Fruit fly (Drosophila melanogaster) whole organism, embryonic: Measurements from ENCODE around the gene mAcon1.

Experiments
- Blimp-1 ChIP-seq: fragments of 200-800 bp; sonication (Bioruptor generic); optimal IDR thresholded peaks from 3 replicates; lab custom pipeline; 2018; ENCODE audit warnings: missing biosample characterization, missing genetic modification characterization, mild to moderate bottlenecking, moderate library complexity, missing genetic modification reagents
- CG10274 ChIP-seq: fragments of 200-800 bp; sonication (Bioruptor generic); optimal IDR thresholded peaks from 3 replicates; lab custom pipeline; 2017; ENCODE audit warnings: missing biosample characterization, mild to moderate bottlenecking, missing genetic modification characterization
- CG10979 ChIP-seq: fragments of 200-800 bp; sonication (Bioruptor generic); optimal IDR thresholded peaks from 2 replicates; lab custom pipeline; 2018; ENCODE audit warnings: missing biosample characterization, mild to moderate bottlenecking, missing genetic modification characterization, moderate library complexity
- CG11093 ChIP-seq: fragments of 200-800 bp; sonication (Bioruptor generic); IDR thresholded peaks from 3 replicates; pipeline ENCODE4 v1.3.6; 2022; ENCODE audit warnings: missing biosample characterization, missing genetic modification characterization
- CG11560 ChIP-seq: fragments of 200-800 bp; sonication (Bioruptor generic); IDR thresholded peaks from 3 replicates; pipeline ENCODE4 v1.3.6; 2022; ENCODE audit warnings: missing biosample characterization, missing genetic modification characterization
- CG11696 ChIP-seq: fragments of 200-800 bp; sonication (Bioruptor generic); IDR thresholded peaks from 2 replicates; pipeline ENCODE4 v1.3.6; 2022; ENCODE audit warnings: missing biosample characterization, missing genetic modification characterization
- CG12219 ChIP-seq: fragments of 200-800 bp; sonication (Bioruptor generic); optimal IDR thresholded peaks from 3 replicates; lab custom pipeline; 2018; ENCODE audit warnings: missing biosample characterization, mild to moderate bottlenecking, missing genetic modification characterization
- CG13287 ChIP-seq: fragments of 200-800 bp; sonication (Bioruptor generic); IDR thresholded peaks from 2 replicates; pipeline ENCODE4 v1.3.6; 2022; ENCODE audit warnings: missing biosample characterization, missing genetic modification characterization; ENCODE audit not compliant: partially characterized antibody
- CG15479 ChIP-seq: fragments of 200-800 bp; sonication (Bioruptor generic); optimal IDR thresholded peaks from 3 replicates; lab custom pipeline; 2019; ENCODE audit warnings: missing biosample characterization, mild to moderate bottlenecking, missing genetic modification characterization, moderate library complexity
- CG15696 ChIP-seq: fragments of 200-800 bp; sonication (Bioruptor generic); optimal IDR thresholded peaks from 2 replicates; lab custom pipeline; 2019; ENCODE audit warnings: missing biosample characterization, mild to moderate bottlenecking, missing genetic modification characterization, moderate library complexity
- CG1647 ChIP-seq: fragments of 200-800 bp; sonication (Bioruptor generic); optimal IDR thresholded peaks from 3 replicates; lab custom pipeline; 2016; ENCODE audit warnings: missing biosample characterization, missing genetic modification characterization
- CG17328 ChIP-seq: fragments of 200-800 bp; sonication (Bioruptor generic); IDR thresholded peaks from 2 replicates; pipeline ENCODE4 v1.3.6; 2022; ENCODE audit warnings: missing biosample characterization, missing genetic modification characterization
- CG17912 ChIP-seq: fragments of 200-800 bp; sonication (Bioruptor generic); optimal IDR thresholded peaks from 2 replicates; lab custom pipeline; 2018; ENCODE audit warnings: missing biosample characterization, mild to moderate bottlenecking, missing genetic modification characterization
- CG1792 ChIP-seq: fragments of 200-800 bp; sonication (Bioruptor generic); optimal IDR thresholded peaks from 2 replicates; lab custom pipeline; 2016; ENCODE audit warnings: missing biosample characterization, missing genetic modification characterization
- CG2116 ChIP-seq: fragments of 200-800 bp; sonication (Bioruptor generic); optimal IDR thresholded peaks from 3 replicates; lab custom pipeline; 2018; ENCODE audit warnings: missing biosample characterization, mild to moderate bottlenecking, missing genetic modification characterization
- CG33213 ChIP-seq: fragments of 200-800 bp; sonication (Bioruptor generic); optimal IDR thresholded peaks from 3 replicates; lab custom pipeline; 2016; ENCODE audit warnings: missing biosample characterization, missing genetic modification characterization
- CG6791 ChIP-seq: fragments of 200-800 bp; sonication (Bioruptor generic); IDR thresholded peaks from 3 replicates; pipeline ENCODE4 v1.3.6; 2022; ENCODE audit warnings: missing biosample characterization, missing genetic modification characterization; ENCODE audit not compliant: partially characterized antibody
- CG6813 ChIP-seq: fragments of 200-800 bp; sonication (Bioruptor generic); optimal IDR thresholded peaks from 2 replicates; lab custom pipeline; 2017; ENCODE audit warnings: missing biosample characterization, missing genetic modification characterization, mild to moderate bottlenecking, moderate library complexity, missing genetic modification reagents
- CG8290 ChIP-seq, 3 experiments: fragments of 200-800 bp; sonication (Bioruptor generic); optimal IDR thresholded peaks; 2 replicates each; lab custom pipeline; 2016 to 2019; ENCODE audit warnings: missing biosample characterization in 3 of 3, missing genetic modification characterization in 3 of 3, mild to moderate bottlenecking in 2 of 3, moderate library complexity in 1 of 3
- CG8924 ChIP-seq: fragments of 200-800 bp; optimal IDR thresholded peaks from 3 replicates; lab custom pipeline; 2019; ENCODE audit warnings: missing biosample characterization, mild to moderate bottlenecking, missing genetic modification characterization, moderate library complexity
- CG9437 ChIP-seq: fragments of 200-800 bp; sonication (Bioruptor generic); optimal IDR thresholded peaks from 2 replicates; lab custom pipeline; 2018; ENCODE audit warnings: missing biosample characterization, mild to moderate bottlenecking, missing genetic modification characterization
- CG9876 ChIP-seq: fragments of 200-800 bp; sonication (Bioruptor generic); optimal IDR thresholded peaks from 2 replicates; lab custom pipeline; 2016; ENCODE audit warnings: missing biosample characterization, missing genetic modification characterization
- CHES-1-like ChIP-seq: fragments of 200-800 bp; sonication (Bioruptor generic); optimal IDR thresholded peaks from 2 replicates; lab custom pipeline; 2016; ENCODE audit warnings: missing biosample characterization, missing genetic modification characterization
- CTCF ChIP-seq: fragments of 200-800 bp; sonication (Bioruptor generic); optimal IDR thresholded peaks from 2 replicates; lab custom pipeline; 2017; ENCODE audit warnings: missing biosample characterization, mild to moderate bottlenecking, missing genetic modification characterization, moderate library complexity
- CrebB ChIP-seq: fragments of 200-800 bp; sonication (Bioruptor generic); optimal IDR thresholded peaks from 3 replicates; lab custom pipeline; 2018; ENCODE audit warnings: missing biosample characterization, mild to moderate bottlenecking, missing genetic modification characterization
- Dek ChIP-seq: fragments of 200-800 bp; sonication (Bioruptor generic); optimal IDR thresholded peaks from 3 replicates; lab custom pipeline; 2019; ENCODE audit warnings: missing biosample characterization, mild to moderate bottlenecking, missing genetic modification characterization, moderate library complexity
- Dip2 ChIP-seq: fragments of 200-800 bp; sonication (Bioruptor generic); IDR thresholded peaks from 2 replicates; pipeline ENCODE4 v1.3.6; 2022; ENCODE audit warnings: missing biosample characterization, missing genetic modification characterization
- Fer3 ChIP-seq: fragments of 200-800 bp; sonication (Bioruptor generic); optimal IDR thresholded peaks from 2 replicates; lab custom pipeline; 2018; ENCODE audit warnings: missing biosample characterization, mild to moderate bottlenecking, missing genetic modification characterization, moderate library complexity
- HHEX ChIP-seq: fragments of 200-800 bp; sonication (Bioruptor generic); optimal IDR thresholded peaks from 3 replicates; lab custom pipeline; 2017; ENCODE audit warnings: missing biosample characterization, mild to moderate bottlenecking, missing genetic modification characterization, missing genetic modification reagents
- Hsf ChIP-seq: fragments of 200-800 bp; sonication (Bioruptor generic); optimal IDR thresholded peaks from 3 replicates; lab custom pipeline; 2016; ENCODE audit warnings: missing biosample characterization, missing genetic modification characterization
- Mad ChIP-seq: fragments of 200-800 bp; sonication (Bioruptor generic); optimal IDR thresholded peaks from 2 replicates; lab custom pipeline; 2016; ENCODE audit warnings: missing biosample characterization, missing genetic modification characterization
- Mes4 ChIP-seq: fragments of 200-800 bp; sonication (Bioruptor generic); optimal IDR thresholded peaks from 2 replicates; lab custom pipeline; 2016; ENCODE audit warnings: missing biosample characterization, missing genetic modification characterization
- Myb ChIP-seq: fragments of 200-800 bp; sonication (Bioruptor generic); optimal IDR thresholded peaks from 2 replicates; lab custom pipeline; 2016; ENCODE audit warnings: missing biosample characterization, missing genetic modification characterization
- PHDP ChIP-seq: fragments of 200-800 bp; sonication (Bioruptor generic); optimal IDR thresholded peaks from 3 replicates; lab custom pipeline; 2018; ENCODE audit warnings: missing biosample characterization, mild to moderate bottlenecking, missing genetic modification characterization, moderate library complexity
- Sry-δ ChIP-seq: fragments of 200-800 bp; sonication (Bioruptor generic); optimal IDR thresholded peaks from 2 replicates; lab custom pipeline; 2016; ENCODE audit warnings: missing biosample characterization, missing genetic modification characterization
- ara ChIP-seq: fragments of 200-800 bp; sonication (Bioruptor generic); IDR thresholded peaks from 2 replicates; pipeline ENCODE4 v1.3.6; 2022; ENCODE audit warnings: missing biosample characterization, missing genetic modification characterization
- caup ChIP-seq: fragments of 200-800 bp; sonication (Bioruptor generic); optimal IDR thresholded peaks from 3 replicates; lab custom pipeline; 2017; ENCODE audit warnings: missing biosample characterization, mild to moderate bottlenecking, missing genetic modification characterization, moderate library complexity; ENCODE audit not compliant: severe bottlenecking
- dysf ChIP-seq: fragments of 200-800 bp; sonication (Bioruptor generic); IDR thresholded peaks from 3 replicates; pipeline ENCODE4 v1.3.6; 2022; ENCODE audit warnings: missing biosample characterization, missing genetic modification characterization
- emc ChIP-seq: fragments of 200-800 bp; sonication (Bioruptor generic); optimal IDR thresholded peaks from 2 replicates; lab custom pipeline; 2016; ENCODE audit warnings: missing biosample characterization, missing genetic modification characterization
- exex ChIP-seq: fragments of 200-800 bp; sonication (Bioruptor generic); optimal IDR thresholded peaks from 4 replicates; lab custom pipeline; 2018; ENCODE audit warnings: missing biosample characterization, mild to moderate bottlenecking, missing genetic modification characterization, moderate library complexity
- fd3F ChIP-seq: fragments of 200-800 bp; sonication (Bioruptor generic); optimal IDR thresholded peaks from 2 replicates; lab custom pipeline; 2018; ENCODE audit warnings: missing biosample characterization, mild to moderate bottlenecking, missing genetic modification characterization, moderate library complexity
- lilli ChIP-seq: fragments of 200-800 bp; sonication (Bioruptor generic); optimal IDR thresholded peaks from 3 replicates; lab custom pipeline; 2016; ENCODE audit warnings: missing biosample characterization, missing genetic modification characterization
- lmd ChIP-seq: fragments of 200-800 bp; sonication (Bioruptor generic); IDR thresholded peaks from 2 replicates; pipeline ENCODE4 v1.3.6; 2022; ENCODE audit warnings: missing biosample characterization, missing genetic modification characterization
- luna ChIP-seq: fragments of 200-800 bp; sonication (Bioruptor generic); optimal IDR thresholded peaks from 2 replicates; lab custom pipeline; 2016; ENCODE audit warnings: missing biosample characterization, missing genetic modification characterization
- pho ChIP-seq: fragments of 200-800 bp; sonication (Bioruptor generic); optimal IDR thresholded peaks from 2 replicates; lab custom pipeline; 2016; ENCODE audit warnings: missing biosample characterization, missing genetic modification characterization
- phol ChIP-seq: fragments of 200-800 bp; sonication (Bioruptor generic); optimal IDR thresholded peaks from 3 replicates; lab custom pipeline; 2018; ENCODE audit warnings: missing biosample characterization, mild to moderate bottlenecking, missing genetic modification characterization, moderate library complexity
- psq ChIP-seq: fragments of 200-800 bp; sonication (Bioruptor generic); optimal IDR thresholded peaks from 2 replicates; lab custom pipeline; 2017; ENCODE audit warnings: missing biosample characterization, missing genetic modification characterization
- sim ChIP-seq: fragments of 200-800 bp; sonication (Bioruptor generic); IDR thresholded peaks from 2 replicates; pipeline ENCODE4 v1.3.6; 2022; ENCODE audit warnings: missing biosample characterization, missing genetic modification characterization
- sob ChIP-seq: fragments of 200-800 bp; sonication (Bioruptor generic); IDR thresholded peaks from 2 replicates; pipeline ENCODE4 v1.3.6; 2022; ENCODE audit warnings: missing biosample characterization, missing genetic modification characterization
- sug ChIP-seq: fragments of 200-800 bp; optimal IDR thresholded peaks from 2 replicates; lab custom pipeline; 2019; ENCODE audit warnings: missing biosample characterization, mild to moderate bottlenecking, missing genetic modification characterization, moderate library complexity
- vvl ChIP-seq: fragments of 200-800 bp; sonication (Bioruptor generic); IDR thresholded peaks from 2 replicates; pipeline ENCODE4 v1.3.6; 2022; ENCODE audit warnings: missing biosample characterization, missing genetic modification characterization

Gene mAcon1

dm6 chr2L:21219640-21220085, 51.3 kb downstream of the mAcon1 start (continued):
- TF ChIP-seq CG8924 (tag; lab: Kevin White, UChicago): no peak
- no peak for TF ChIP-seq Dek (tag; lab: Kevin White, UChicago)
- TF ChIP-seq CG1792 (GFP tag; lab: Kevin White, UChicago): no peak
- TF ChIP-seq Sry-δ (GFP tag; lab: Kevin White, UChicago): no peak
- TF ChIP-seq CG8290 (GFP tag; optimal IDR thresholded peaks at IDR 0.05; lab: Kevin White, UChicago): no peak
- peak in 1 of 2 experiments; percentile 47 for TF ChIP-seq CG8290 (tag; optimal IDR thresholded peaks at IDR 0.05; lab: Kevin White, UChicago)
- TF ChIP-seq CrebB (tag; lab: Kevin White, UChicago): no peak
- TF ChIP-seq emc (GFP tag; lab: Kevin White, UChicago): no peak
- TF ChIP-seq sug: peak; percentile 52
- TF ChIP-seq sob: 0 out of 2 replicates have a peak, but pooled peaks have one; percentile 13
- TF ChIP-seq CG6813 (GFP tag; lab: Kevin White, UChicago): peak; percentile 3
- no peak for TF ChIP-seq CG13287
- no peak for TF ChIP-seq CG33213 (GFP tag; lab: Kevin White, UChicago)
- TF ChIP-seq CHES-1-like (GFP tag; lab: Kevin White, UChicago): no peak
- TF ChIP-seq fd3F (GFP tag; lab: Kevin White, UChicago): no peak
- no peak for TF ChIP-seq CG9437 (GFP tag; lab: Kevin White, UChicago)
- TF ChIP-seq CG1647 (GFP tag; lab: Kevin White, UChicago): no peak
- no peak for TF ChIP-seq CG17912
- TF ChIP-seq CG17328 (GFP tag; lab: Robert Waterston, UW): peak; percentile 15; the same call in 1 of the 2 replicates
- TF ChIP-seq exex: peak; percentile 1
- no peak for TF ChIP-seq Dip2
- no peak for TF ChIP-seq psq (GFP tag; lab: Kevin White, UChicago)
- no peak for TF ChIP-seq Mes4
- no peak for TF ChIP-seq CG9876 (GFP tag; lab: Kevin White, UChicago)
- no peak for TF ChIP-seq CG12219 (GFP tag; lab: Kevin White, UChicago)
- TF ChIP-seq CG6791 (GFP tag; lab: Robert Waterston, UW): 0 out of 3 replicates have a peak, but pooled peaks have one; percentile 23
- peak; percentile 39 for TF ChIP-seq CG15479 (GFP tag; lab: Kevin White, UChicago)
- TF ChIP-seq Fer3 (tag; lab: Kevin White, UChicago): no peak
- TF ChIP-seq lmd (GFP tag; lab: Robert Waterston, UW): peak; percentile 23; the same call in 1 of the 2 replicates
- no peak for TF ChIP-seq sim (GFP tag; lab: Robert Waterston, UW)
- no peak for TF ChIP-seq pho (GFP tag; lab: Kevin White, UChicago)
- no peak for TF ChIP-seq CG10274 (GFP tag; lab: Kevin White, UChicago)
- TF ChIP-seq dysf (GFP tag; lab: Robert Waterston, UW): no peak
- TF ChIP-seq Hsf: no peak
- no peak for TF ChIP-seq HHEX (GFP tag; lab: Kevin White, UChicago)
- no peak for TF ChIP-seq Blimp-1
- peak; percentile 32; the same call in 1 of the 2 replicates for TF ChIP-seq ara
- no peak for TF ChIP-seq luna (GFP tag; lab: Kevin White, UChicago)
- TF ChIP-seq CG15696 (tag; lab: Kevin White, UChicago): no peak
- TF ChIP-seq Myb (GFP tag; lab: Kevin White, UChicago): no peak
- no peak for TF ChIP-seq CTCF
- no peak for TF ChIP-seq Mad (GFP tag; lab: Kevin White, UChicago)
- TF ChIP-seq lilli: no peak
- TF ChIP-seq CG2116 (GFP tag; lab: Kevin White, UChicago): no peak
- TF ChIP-seq CG10979 (tag; lab: Kevin White, UChicago): no peak
- TF ChIP-seq vvl (GFP tag; lab: Robert Waterston, UW): no peak
- TF ChIP-seq CG11093 (GFP tag; lab: Robert Waterston, UW): no peak
- TF ChIP-seq phol (tag; lab: Kevin White, UChicago): no peak
- TF ChIP-seq caup: no peak
- no peak for TF ChIP-seq CG11696
- TF ChIP-seq PHDP: no peak
- TF ChIP-seq CG11560: no peak
